Worm (Caenorhabditis elegans): ENCODE data around the gene C23F12.3.

- TF ChIP-seq nhr-237 (tag; optimal IDR thresholded peaks at IDR 0.05): no peak
- TF ChIP-seq lin-11 (tag; optimal IDR thresholded peaks at IDR 0.05): no peak
- no peak for TF ChIP-seq ama-1 (optimal IDR thresholded peaks at IDR 0.05)
- TF ChIP-seq R02D3.7 (tag; optimal IDR thresholded peaks at IDR 0.05): no peak
- no peak for TF ChIP-seq sma-9 (GFP tag; optimal IDR thresholded peaks at IDR 0.05)
- TF ChIP-seq sma-9 (tag; optimal IDR thresholded peaks at IDR 0.05): no peak
These were observed 20.2 kb downstream of the C23F12.3 start for ce11 chrX:9411675-9412074.

All from whole organism, L2 larva.